Worm (Caenorhabditis elegans): Measurements from ENCODE around the gene mltn-10.

DNA sequence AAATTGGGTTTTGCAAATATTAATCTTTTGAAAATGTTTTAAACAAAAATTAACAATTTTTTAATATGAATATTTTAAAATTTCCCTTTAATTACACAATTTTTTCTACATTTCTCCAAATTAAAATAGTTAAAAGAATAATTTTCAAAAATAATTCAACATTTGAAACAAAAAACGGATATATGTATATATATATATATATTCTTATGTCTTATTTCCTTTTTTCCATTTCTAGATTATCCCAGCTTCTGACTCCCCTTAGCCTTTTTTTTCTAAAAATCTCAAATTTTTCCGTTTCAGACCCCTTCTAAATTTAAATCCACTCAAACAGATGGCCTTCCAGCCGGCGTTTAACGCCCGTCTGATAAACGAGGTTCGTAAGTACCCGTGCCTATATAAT, 49.5 kb upstream of the mltn-10 start, which contains the start of gene madf-5:
- TF ChIP-seq B0310.2 (tag; optimal IDR thresholded peaks at IDR 0.05) = no peak
- no peak for TF ChIP-seq ets-7 (tag; optimal IDR thresholded peaks at IDR 0.05)
- TF ChIP-seq scrt-1 (GFP tag; IDR thresholded peaks at IDR 0.05) = no peak
- no peak for TF ChIP-seq aly-1 (tag; optimal IDR thresholded peaks at IDR 0.05)
- TF ChIP-seq ama-1 (optimal IDR thresholded peaks at IDR 0.05) = no peak
- no peak for TF ChIP-seq tra-4 (tag; optimal IDR thresholded peaks at IDR 0.05)
- TF ChIP-seq hmbx-1 (tag; optimal IDR thresholded peaks at IDR 0.05) = no peak

Measured in whole organism, early embryonic.